Worm (Caenorhabditis elegans) whole organism, mixed stage, embryonic: ENCODE data around the gene taf-9.

Experiments used
- blmp-1 ChIP-seq: fragments of 150-350 bp; optimal IDR thresholded peaks from 2 replicates; lab custom pipeline; 2014; ENCODE audit warnings: missing biosample characterization, missing genetic modification characterization
- flh-1 ChIP-seq: fragments of 200-800 bp; sonication (Bioruptor generic); optimal IDR thresholded peaks from 2 replicates; lab custom pipeline; 2018; ENCODE audit warnings: mild to moderate bottlenecking, missing genetic modification characterization, moderate library complexity, missing compliant biosample characterization
- mep-1 ChIP-seq: fragments of 150-350 bp; optimal IDR thresholded peaks from 2 replicates; lab custom pipeline; 2017; ENCODE audit warnings: missing biosample characterization, missing genetic modification reagents, missing genetic modification characterization, inconsistent platforms
- nhr-28 ChIP-seq: fragments of 150-350 bp; optimal IDR thresholded peaks from 2 replicates; lab custom pipeline; 2014; ENCODE audit warnings: missing biosample characterization, missing genetic modification characterization
- nhr-76 ChIP-seq: sonication (generic microtip); optimal IDR thresholded peaks from 2 replicates; lab custom pipeline; 2017; ENCODE audit warnings: missing biosample characterization, missing genetic modification characterization
- pha-4 ChIP-seq: fragments of 150-350 bp; optimal IDR thresholded peaks from 2 replicates; lab custom pipeline; 2018; ENCODE audit warnings: missing biosample characterization, missing genetic modification reagents, missing genetic modification characterization
- unc-39 ChIP-seq: fragments of 150-350 bp; optimal IDR thresholded peaks from 2 replicates; lab custom pipeline; 2014; ENCODE audit warnings: missing biosample characterization, missing genetic modification characterization

ce11 chrIII:13581727-13582126 lies 42.3 kb upstream of the taf-9 start:
- no peak for TF ChIP-seq flh-1 (GFP tag; lab: Kevin White, UChicago)
- no peak for TF ChIP-seq nhr-28 (tag; lab: Kevin White, UChicago)
- TF ChIP-seq nhr-76 (tag; lab: Kevin White, UChicago) = no peak
- no peak for TF ChIP-seq blmp-1 (tag; lab: Kevin White, UChicago)
- TF ChIP-seq unc-39 (tag; lab: Kevin White, UChicago) = no peak
- TF ChIP-seq mep-1 (tag; lab: Kevin White, UChicago) = no peak
- TF ChIP-seq pha-4 (tag; lab: Kevin White, UChicago) = no peak
